Worm (Caenorhabditis elegans) whole organism, midembryonic: Measurements from ENCODE around the gene nish-1.

Source experiments
- ref-1 ChIP-seq: fragments of 200-800 bp; sonication (Bioruptor generic); conservative IDR thresholded peaks from 2 replicates; pipeline ENCODE4 v1.3.6; 2022; ENCODE audit warnings: missing genetic modification reagents, missing genetic modification characterization, missing compliant biosample characterization
- tab-1 ChIP-seq: fragments of 200-800 bp; sonication (Bioruptor generic); IDR thresholded peaks from 2 replicates; pipeline ENCODE4 v1.3.6; 2022; ENCODE audit warnings: missing genetic modification characterization, missing compliant biosample characterization

DNA sequence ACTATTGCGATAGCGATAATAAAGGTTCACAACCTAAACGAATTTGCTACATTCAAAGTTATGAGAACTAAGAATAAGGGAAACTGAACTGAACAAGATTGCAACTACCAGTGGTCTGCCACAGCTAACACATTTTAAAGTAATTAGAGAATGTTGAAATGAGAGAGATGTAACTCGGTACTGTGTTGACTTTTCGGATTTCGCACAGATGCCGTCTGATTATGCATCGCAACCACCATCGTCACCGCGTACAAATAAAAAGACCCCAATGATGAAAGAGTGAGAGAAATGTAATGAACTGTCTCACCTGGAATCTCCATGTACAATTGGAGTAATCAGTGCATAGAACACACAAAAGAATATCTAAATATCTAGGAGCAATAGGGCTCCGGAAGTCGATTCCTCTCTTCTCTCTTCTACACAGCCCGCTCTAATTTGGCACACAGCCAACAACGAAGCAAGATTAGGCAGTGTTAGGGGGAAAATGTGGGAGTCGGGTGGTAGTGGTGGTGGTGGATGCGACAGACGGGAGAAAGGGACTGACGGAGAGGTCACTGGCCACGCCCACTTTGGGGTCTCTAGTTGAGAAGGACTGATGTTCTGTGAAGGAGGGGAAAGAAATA is 4.6 kb downstream of the nish-1 start, which contains the start of gene F13E9.11:
- TF ChIP-seq ref-1, result no peak
- TF ChIP-seq tab-1 (GFP tag; lab: Robert Waterston, UW), result peak; percentile 51; the same call in 1 of the 2 replicates
